Fruit fly (Drosophila melanogaster) whole organism: ENCODE results near the gene CG6656.

ENCODE experiments used
- Dll ChIP-seq: fragments of >200 bp; optimal IDR thresholded peaks from 2 replicates; lab custom pipeline; 2017
- usp ChIP-seq: fragments of >200 bp; optimal IDR thresholded peaks from 2 replicates; lab custom pipeline; 2017; ENCODE audit warnings: missing biosample characterization, missing genetic modification characterization, mixed read lengths

DNA sequence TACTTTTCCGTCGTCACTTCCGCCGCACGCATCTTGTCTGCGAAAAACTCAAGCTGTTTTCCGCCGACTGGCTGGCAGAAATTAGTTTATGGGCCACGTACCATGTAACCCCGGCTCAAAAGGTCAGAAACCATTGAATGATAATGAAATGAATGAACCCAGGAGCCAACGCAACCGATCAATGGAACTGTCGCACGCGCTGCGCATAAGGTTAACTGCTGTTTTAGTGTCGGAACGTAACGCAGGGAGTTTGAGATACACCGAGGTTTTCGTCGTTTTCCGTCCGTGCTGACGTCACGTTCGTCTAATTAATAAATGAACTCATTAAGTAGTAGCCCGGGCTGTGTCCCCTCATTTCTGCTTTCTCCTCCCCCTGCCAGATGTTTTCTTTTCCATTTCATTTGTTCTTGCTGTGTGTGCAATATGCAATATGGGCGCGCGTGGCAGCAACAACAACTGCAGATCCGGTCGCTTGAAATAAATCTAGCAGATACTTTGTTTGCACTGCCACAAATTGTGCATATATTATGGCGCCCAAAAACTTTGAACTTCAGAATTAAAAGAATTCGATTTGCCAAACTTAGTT lies 16.7 kb upstream of the CG6656 start:
- no peak for TF ChIP-seq usp (GFP tag; lab: Kevin White, UChicago)
- TF ChIP-seq Dll, result no peak
